Worm (Caenorhabditis elegans) whole organism, mixed stage, embryonic: ENCODE measurements around the gene T07F10.5.
"Not testable (repeated sequence)": the region's sequence is repeated elsewhere in the genome, so short reads cannot be mapped to it uniquely, and the experiment has no call there.

Experiments used
- ceh-39 ChIP-seq: fragments of 150-350 bp; optimal IDR thresholded peaks from 2 replicates; lab custom pipeline; 2014; ENCODE audit warnings: missing biosample characterization, missing genetic modification characterization
- nhr-12 ChIP-seq: fragments of 150-350 bp; optimal IDR thresholded peaks from 2 replicates; lab custom pipeline; 2014; ENCODE audit warnings: missing biosample characterization, missing genetic modification characterization
- nhr-76 ChIP-seq: sonication (generic microtip); optimal IDR thresholded peaks from 2 replicates; lab custom pipeline; 2017; ENCODE audit warnings: missing biosample characterization, missing genetic modification characterization

ce11 chrV:12865615-12866014 is at the start of gene T07F10.5:
- not testable (repeated sequence) for TF ChIP-seq nhr-76 (tag; lab: Kevin White, UChicago); nhr-12 (tag; lab: Kevin White, UChicago); ceh-39
